Worm (Caenorhabditis elegans) whole organism, late embryonic: ENCODE data around the gene sri-20.

Source experiments
- C08G9.2 ChIP-seq: sonication (generic microtip); optimal IDR thresholded peaks from 2 replicates; lab custom pipeline; 2016; ENCODE audit warnings: mild to moderate bottlenecking, missing genetic modification characterization, moderate library complexity, missing compliant biosample characterization
- C38D4.7 ChIP-seq: fragments of 200-800 bp; sonication (Bioruptor generic); optimal IDR thresholded peaks from 2 replicates; lab custom pipeline; 2018; ENCODE audit warnings: mild to moderate bottlenecking, missing genetic modification characterization, moderate library complexity, missing compliant biosample characterization
- F13H6.1 ChIP-seq: sonication (generic microtip); optimal IDR thresholded peaks from 2 replicates; lab custom pipeline; 2016; ENCODE audit warnings: missing genetic modification characterization, missing compliant biosample characterization
- K02D7.2 ChIP-seq: sonication (generic microtip); optimal IDR thresholded peaks from 2 replicates; lab custom pipeline; 2017; ENCODE audit warnings: mild to moderate bottlenecking, missing genetic modification characterization, missing compliant biosample characterization
- Y22D7AL.16 ChIP-seq: sonication (generic microtip); optimal IDR thresholded peaks from 2 replicates; lab custom pipeline; 2016; ENCODE audit warnings: missing genetic modification characterization, missing compliant biosample characterization
- ceh-14 ChIP-seq: sonication (generic microtip); optimal IDR thresholded peaks from 2 replicates; lab custom pipeline; 2016; ENCODE audit warnings: missing genotype, missing genetic modification characterization, missing compliant biosample characterization
- ceh-18 ChIP-seq: sonication (generic microtip); optimal IDR thresholded peaks from 2 replicates; lab custom pipeline; 2016; ENCODE audit warnings: missing genetic modification characterization, missing compliant biosample characterization
- ceh-19 ChIP-seq: fragments of 200-800 bp; sonication (Bioruptor generic); optimal IDR thresholded peaks from 2 replicates; lab custom pipeline; 2018; ENCODE audit warnings: mild to moderate bottlenecking, missing genetic modification characterization, missing compliant biosample characterization
- ceh-2 ChIP-seq: sonication (generic microtip); optimal IDR thresholded peaks from 2 replicates; lab custom pipeline; 2016; ENCODE audit warnings: missing genotype, missing genetic modification characterization, missing compliant biosample characterization
- ceh-22 ChIP-seq: sonication (generic microtip); optimal IDR thresholded peaks from 2 replicates; lab custom pipeline; 2017; ENCODE audit warnings: missing biosample characterization, missing genetic modification characterization
- ceh-24 ChIP-seq: sonication (generic microtip); optimal IDR thresholded peaks from 2 replicates; lab custom pipeline; 2016; ENCODE audit warnings: mild to moderate bottlenecking, missing genetic modification characterization, missing compliant biosample characterization
- ceh-30 ChIP-seq: fragments of 150-350 bp; optimal IDR thresholded peaks from 2 replicates; lab custom pipeline; 2014; ENCODE audit warnings: missing biosample characterization, missing genetic modification characterization
- ceh-31 ChIP-seq: sonication (generic microtip); optimal IDR thresholded peaks from 2 replicates; lab custom pipeline; 2016; ENCODE audit warnings: missing genetic modification characterization, missing compliant biosample characterization
- ceh-34 ChIP-seq: sonication (generic microtip); optimal IDR thresholded peaks from 2 replicates; lab custom pipeline; 2016; ENCODE audit warnings: mild to moderate bottlenecking, missing genetic modification characterization, missing compliant biosample characterization
- ceh-48 ChIP-seq: sonication (generic microtip); optimal IDR thresholded peaks from 2 replicates; lab custom pipeline; 2016; ENCODE audit warnings: missing genetic modification characterization, inconsistent platforms, missing compliant biosample characterization
- ceh-6 ChIP-seq: fragments of 200-800 bp; sonication (Bioruptor generic); optimal IDR thresholded peaks from 2 replicates; lab custom pipeline; 2018; ENCODE audit warnings: mild to moderate bottlenecking, missing genetic modification characterization, missing compliant biosample characterization
- dmd-4 ChIP-seq: sonication (generic microtip); optimal IDR thresholded peaks from 2 replicates; lab custom pipeline; 2016; ENCODE audit warnings: borderline replicate concordance, missing genetic modification characterization, missing compliant biosample characterization
- dve-1 ChIP-seq: sonication (generic microtip); optimal IDR thresholded peaks from 2 replicates; lab custom pipeline; 2017; ENCODE audit warnings: antibody characterized with exemption, mild to moderate bottlenecking, missing genetic modification characterization, missing compliant biosample characterization
- elt-2 ChIP-seq: sonication (generic microtip); optimal IDR thresholded peaks from 2 replicates; lab custom pipeline; 2016; ENCODE audit warnings: missing genetic modification reagents, missing genetic modification characterization, missing compliant biosample characterization
- ets-4 ChIP-seq: sonication (generic microtip); optimal IDR thresholded peaks from 2 replicates; lab custom pipeline; 2016; ENCODE audit warnings: missing genetic modification characterization, missing compliant biosample characterization
- eyg-1 ChIP-seq: sonication (generic microtip); optimal IDR thresholded peaks from 2 replicates; lab custom pipeline; 2016; ENCODE audit warnings: missing genotype, missing genetic modification characterization, missing compliant biosample characterization
- fkh-10 ChIP-seq: fragments of 150-350 bp; optimal IDR thresholded peaks from 2 replicates; lab custom pipeline; 2014; ENCODE audit warnings: missing biosample characterization, missing genetic modification reagents, missing genetic modification characterization
- hlh-15 ChIP-seq: sonication (generic microtip); optimal IDR thresholded peaks from 2 replicates; lab custom pipeline; 2016; ENCODE audit warnings: missing genetic modification characterization, missing compliant biosample characterization
- hlh-30 ChIP-seq: sonication (generic microtip); optimal IDR thresholded peaks from 2 replicates; lab custom pipeline; 2017; ENCODE audit warnings: antibody characterized with exemption, missing genetic modification characterization, missing compliant biosample characterization; ENCODE audit not compliant: insufficient read depth
- hlh-8 ChIP-seq: sonication (generic microtip); optimal IDR thresholded peaks from 2 replicates; lab custom pipeline; 2016; ENCODE audit warnings: missing genotype, missing genetic modification characterization, missing compliant biosample characterization
- mec-3 ChIP-seq: sonication (generic microtip); optimal IDR thresholded peaks from 2 replicates; lab custom pipeline; 2016; ENCODE audit warnings: borderline replicate concordance, missing genetic modification characterization, missing compliant biosample characterization
- nfya-1 ChIP-seq: sonication (generic microtip); optimal IDR thresholded peaks from 2 replicates; lab custom pipeline; 2017; ENCODE audit warnings: missing genetic modification characterization, mild to moderate bottlenecking, missing compliant biosample characterization, antibody characterized with exemption, moderate library complexity
- nhr-11 ChIP-seq: fragments of 150-350 bp; optimal IDR thresholded peaks from 2 replicates; lab custom pipeline; 2014; ENCODE audit warnings: missing biosample characterization, missing genetic modification characterization
- nhr-232 ChIP-seq: sonication (generic microtip); optimal IDR thresholded peaks from 2 replicates; lab custom pipeline; 2016; ENCODE audit warnings: missing genetic modification characterization, missing compliant biosample characterization
- rnt-1 ChIP-seq: sonication (generic microtip); optimal IDR thresholded peaks from 2 replicates; lab custom pipeline; 2016; ENCODE audit warnings: missing genetic modification characterization, missing compliant biosample characterization
- sdc-2 ChIP-seq: sonication (generic microtip); optimal IDR thresholded peaks from 2 replicates; lab custom pipeline; 2016; ENCODE audit warnings: missing genotype, missing genetic modification characterization, missing compliant biosample characterization
- tbx-2 ChIP-seq: sonication (generic microtip); optimal IDR thresholded peaks from 2 replicates; lab custom pipeline; 2016; ENCODE audit warnings: missing genetic modification characterization, missing compliant biosample characterization
- ttx-3 ChIP-seq: sonication (generic microtip); optimal IDR thresholded peaks from 2 replicates; lab custom pipeline; 2016; ENCODE audit warnings: missing genetic modification reagents, missing genetic modification characterization, missing compliant biosample characterization
- unc-42 ChIP-seq: sonication (generic microtip); optimal IDR thresholded peaks from 2 replicates; lab custom pipeline; 2016; ENCODE audit warnings: missing genotype, missing genetic modification characterization, missing compliant biosample characterization
- unc-86 ChIP-seq: sonication (generic microtip); optimal IDR thresholded peaks from 2 replicates; lab custom pipeline; 2016; ENCODE audit warnings: missing genetic modification characterization, missing compliant biosample characterization
- zip-5 ChIP-seq: sonication (generic microtip); optimal IDR thresholded peaks from 2 replicates; lab custom pipeline; 2016; ENCODE audit warnings: missing genetic modification characterization, missing compliant biosample characterization

sri-20 gene

ce11 chrV:10361830-10362397, 6.4 kb upstream of the sri-20 start, which contains the start of gene cash-1:
Gene cash-1 (plus strand): TSS chrV:10362261.
- TF ChIP-seq nfya-1 (tag; lab: Kevin White, UChicago) (peak; percentile 39), fkh-10 (GFP tag; lab: Kevin White, UChicago) (no peak), hlh-30 (tag; lab: Kevin White, UChicago) (peak; percentile 66), ceh-2 (peak; percentile 25), elt-2 (tag; lab: Kevin White, UChicago) (peak; percentile 15), ceh-19 (GFP tag; lab: Kevin White, UChicago) (no peak), ceh-31 (tag; lab: Kevin White, UChicago) (peak; percentile 76), ceh-18 (tag; lab: Kevin White, UChicago) (peak; percentile 23), unc-42 (tag; lab: Kevin White, UChicago) (peak; percentile 94), hlh-8 (tag; lab: Kevin White, UChicago) (no peak), ceh-34 (peak; percentile 10), tbx-2 (tag; lab: Kevin White, UChicago) (peak; percentile 52)

- TF ChIP-seq ceh-48 (tag; lab: Kevin White, UChicago) (no peak), C38D4.7 (GFP tag; lab: Kevin White, UChicago) (no peak), dmd-4 (tag; lab: Kevin White, UChicago) (no peak), eyg-1 (tag; lab: Kevin White, UChicago) (no peak), ttx-3 (tag; lab: Kevin White, UChicago) (no peak), Y22D7AL.16 (tag; lab: Kevin White, UChicago) (no peak), unc-86 (no peak), zip-5 (tag; lab: Kevin White, UChicago) (no peak), hlh-30 (tag; lab: Kevin White, UChicago) (no peak), ceh-22 (tag; lab: Kevin White, UChicago) (no peak), mec-3 (tag; lab: Kevin White, UChicago) (no peak), ets-4 (tag; lab: Kevin White, UChicago) (no peak), rnt-1 (tag; lab: Kevin White, UChicago) (no peak)
Measured at ce11 chrV:10363834-10364233, 4.5 kb upstream of the sri-20 start.

- no peak for TF ChIP-seq C08G9.2
Measured at ce11 chrV:10371177-10371576, 2.8 kb downstream of the sri-20 start.

ce11 chrV:10371951-10372350, 3.6 kb downstream of the sri-20 start, which contains the start of gene ugt-49:
Gene ugt-49 (plus strand): TSS chrV:10372321.
- TF ChIP-seq nhr-232 (tag; lab: Kevin White, UChicago) (no peak), K02D7.2 (tag; lab: Kevin White, UChicago) (no peak), sdc-2 (tag; lab: Kevin White, UChicago) (no peak), Y22D7AL.16 (tag; lab: Kevin White, UChicago) (no peak), ceh-22 (tag; lab: Kevin White, UChicago) (no peak), dve-1 (tag; lab: Kevin White, UChicago) (no peak), F13H6.1 (tag; lab: Kevin White, UChicago) (no peak), fkh-10 (GFP tag; lab: Kevin White, UChicago) (no peak), nhr-11 (tag; lab: Kevin White, UChicago) (no peak), ceh-30 (tag; lab: Kevin White, UChicago) (no peak), ceh-14 (tag; lab: Kevin White, UChicago) (no peak), ceh-18 (tag; lab: Kevin White, UChicago) (no peak), C38D4.7 (GFP tag; lab: Kevin White, UChicago) (no peak), ceh-6 (GFP tag; lab: Kevin White, UChicago) (no peak), zip-5 (tag; lab: Kevin White, UChicago) (no peak), ceh-24 (no peak), hlh-15 (tag; lab: Kevin White, UChicago) (no peak)
